Fruit fly (Drosophila melanogaster) whole organism, prepupa: ENCODE data around the gene ey.
A peak's percentile ranks its signal among the peaks of the same experiment; 100 is the strongest.

Source experiments
- Blimp-1 ChIP-seq: fragments of 200-800 bp; sonication (Bioruptor generic); optimal IDR thresholded peaks from 3 replicates; lab custom pipeline; 2017; ENCODE audit warnings: missing biosample characterization, missing genetic modification characterization, mild to moderate bottlenecking, moderate library complexity, missing genetic modification reagents
- CG10631 ChIP-seq: fragments of 200-800 bp; sonication (Bioruptor generic); optimal IDR thresholded peaks from 2 replicates; lab custom pipeline; 2016; ENCODE audit warnings: missing biosample characterization, missing genetic modification characterization
- CG11294 ChIP-seq: fragments of 200-800 bp; sonication (Bioruptor generic); IDR thresholded peaks from 2 replicates; pipeline ENCODE4 v1.3.6; 2022; ENCODE audit warnings: missing biosample characterization, missing genetic modification characterization
- CG11762 ChIP-seq: fragments of 200-800 bp; sonication (Bioruptor generic); optimal IDR thresholded peaks from 3 replicates; lab custom pipeline; 2016; ENCODE audit warnings: missing biosample characterization, missing genetic modification characterization; ENCODE audit not compliant: insufficient read depth
- CG11902 ChIP-seq: fragments of 200-800 bp; sonication (Bioruptor generic); optimal IDR thresholded peaks from 3 replicates; lab custom pipeline; 2016; ENCODE audit warnings: missing biosample characterization, missing genetic modification characterization
- CG1621 ChIP-seq: fragments of 200-800 bp; sonication (Bioruptor generic); optimal IDR thresholded peaks from 3 replicates; lab custom pipeline; 2018; ENCODE audit warnings: missing biosample characterization, mild to moderate bottlenecking, missing genetic modification characterization
- CG31627 ChIP-seq: fragments of 200-800 bp; sonication (Bioruptor generic); optimal IDR thresholded peaks from 3 replicates; lab custom pipeline; 2016; ENCODE audit warnings: missing biosample characterization, missing genetic modification characterization
- CG32006 ChIP-seq: fragments of 200-800 bp; sonication (Bioruptor generic); optimal IDR thresholded peaks from 3 replicates; lab custom pipeline; 2017; ENCODE audit warnings: missing biosample characterization, mild to moderate bottlenecking, missing genetic modification characterization
- CG34406 ChIP-seq: fragments of 200-800 bp; sonication (Bioruptor generic); optimal IDR thresholded peaks from 3 replicates; lab custom pipeline; 2016; ENCODE audit warnings: missing biosample characterization, missing genetic modification characterization
- CG6792 ChIP-seq: fragments of 200-800 bp; sonication (Bioruptor generic); optimal IDR thresholded peaks from 3 replicates; lab custom pipeline; 2016; ENCODE audit warnings: missing biosample characterization, missing genetic modification characterization
- CG6808 ChIP-seq: fragments of 200-800 bp; sonication (Bioruptor generic); optimal IDR thresholded peaks from 3 replicates; lab custom pipeline; 2017; ENCODE audit warnings: missing biosample characterization, missing genetic modification characterization, mild to moderate bottlenecking, moderate library complexity, missing genetic modification reagents
- CG7368 ChIP-seq: fragments of 200-800 bp; sonication (Bioruptor generic); optimal IDR thresholded peaks from 3 replicates; lab custom pipeline; 2016; ENCODE audit warnings: missing biosample characterization, missing genetic modification characterization
- CG8319 ChIP-seq: fragments of 200-800 bp; sonication (Bioruptor generic); optimal IDR thresholded peaks from 3 replicates; lab custom pipeline; 2016; ENCODE audit warnings: missing biosample characterization, missing genetic modification characterization
- Eip78C ChIP-seq: fragments of 200-800 bp; sonication (Bioruptor generic); peaks from one replicate; lab custom pipeline; 2016; ENCODE audit warnings: missing biosample characterization, missing genetic modification characterization
- Ets96B ChIP-seq: fragments of 200-800 bp; optimal IDR thresholded peaks from 2 replicates; lab custom pipeline; 2019; ENCODE audit warnings: missing biosample characterization, mild to moderate bottlenecking, missing genetic modification characterization, moderate library complexity
- Hr38 ChIP-seq: sonication (Bioruptor generic); optimal IDR thresholded peaks from 2 replicates; lab custom pipeline; 2016; ENCODE audit warnings: missing biosample characterization, missing genetic modification characterization
- Hr39 ChIP-seq: fragments of 200-800 bp; sonication (Bioruptor generic); optimal IDR thresholded peaks from 2 replicates; lab custom pipeline; 2016; ENCODE audit warnings: missing biosample characterization, missing genetic modification characterization
- Lpt ChIP-seq: fragments of 200-800 bp; sonication (Bioruptor generic); optimal IDR thresholded peaks from 3 replicates; lab custom pipeline; 2016; ENCODE audit warnings: missing biosample characterization, missing genetic modification characterization
- Met ChIP-seq: fragments of 200-800 bp; sonication (Bioruptor generic); optimal IDR thresholded peaks from 3 replicates; lab custom pipeline; 2016; ENCODE audit warnings: missing biosample characterization, missing genetic modification characterization
- acj6 ChIP-seq: fragments of 200-800 bp; sonication (Bioruptor generic); optimal IDR thresholded peaks from 3 replicates; lab custom pipeline; 2016; ENCODE audit warnings: missing biosample characterization, missing genetic modification characterization
- cyc ChIP-seq: fragments of 200-800 bp; sonication (Bioruptor generic); optimal IDR thresholded peaks from 3 replicates; lab custom pipeline; 2016; ENCODE audit warnings: missing biosample characterization, missing genetic modification characterization
- dsx ChIP-seq: fragments of 200-800 bp; optimal IDR thresholded peaks from 3 replicates; lab custom pipeline; 2019; ENCODE audit warnings: missing biosample characterization, mild to moderate bottlenecking, missing genetic modification characterization, moderate library complexity; ENCODE audit not compliant: poor library complexity, severe bottlenecking
- eg ChIP-seq: fragments of 200-800 bp; sonication (Bioruptor generic); IDR thresholded peaks from 3 replicates; pipeline ENCODE4 v1.3.6; 2022; ENCODE audit warnings: missing biosample characterization, missing genetic modification characterization
- fd59A ChIP-seq: fragments of 200-800 bp; sonication (Bioruptor generic); optimal IDR thresholded peaks from 2 replicates; lab custom pipeline; 2017; ENCODE audit warnings: missing biosample characterization, mild to moderate bottlenecking, missing genetic modification characterization, missing genetic modification reagents
- fd85E ChIP-seq: fragments of 200-800 bp; sonication (Bioruptor generic); optimal IDR thresholded peaks from 3 replicates; lab custom pipeline; 2016; ENCODE audit warnings: missing biosample characterization, missing genetic modification characterization
- fkh ChIP-seq: fragments of 200-800 bp; sonication (Bioruptor generic); optimal IDR thresholded peaks from 3 replicates; lab custom pipeline; 2017; ENCODE audit warnings: missing biosample characterization, mild to moderate bottlenecking, missing genetic modification characterization, moderate library complexity
- net ChIP-seq: fragments of 200-800 bp; sonication (Bioruptor generic); optimal IDR thresholded peaks from 3 replicates; lab custom pipeline; 2016; ENCODE audit warnings: missing biosample characterization, missing genetic modification characterization
- ss ChIP-seq, 2 experiments: fragments of 200-800 bp; sonication (Bioruptor generic); optimal IDR thresholded peaks; 2 replicates in 1 of 2; 3 replicates in 1 of 2; lab custom pipeline; 2017 to 2018; ENCODE audit warnings: mild to moderate bottlenecking in 2 of 2, missing biosample characterization in 2 of 2, missing genetic modification characterization in 2 of 2, moderate library complexity in 1 of 2
- svp ChIP-seq: fragments of 200-800 bp; sonication (Bioruptor generic); peaks from one replicate; lab custom pipeline; 2016; ENCODE audit warnings: missing biosample characterization, missing genetic modification characterization
- topi ChIP-seq: fragments of 200-800 bp; sonication (Bioruptor generic); optimal IDR thresholded peaks from 3 replicates; lab custom pipeline; 2016; ENCODE audit warnings: missing biosample characterization, missing genetic modification characterization

The ey gene

DNA sequence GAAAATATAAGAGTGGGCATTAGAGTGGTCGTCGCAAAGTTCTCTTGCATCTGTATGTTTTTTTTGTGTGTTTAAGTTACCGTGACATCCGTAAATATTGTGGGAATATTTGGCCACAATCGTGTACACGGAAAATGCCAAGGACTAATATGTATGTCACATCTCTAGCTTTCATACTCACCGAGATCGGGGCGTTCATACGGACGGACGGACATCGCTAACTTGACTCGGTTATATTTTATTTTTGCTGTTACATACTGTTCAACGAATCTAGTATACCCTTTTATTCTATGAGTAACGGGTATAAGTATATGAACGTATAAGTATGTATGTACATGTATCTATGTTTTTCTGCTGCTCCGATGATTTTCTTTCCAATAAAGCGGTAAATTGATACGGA lies 12.2 kb downstream of the ey start:
- no peak for TF ChIP-seq CG32006

DNA sequence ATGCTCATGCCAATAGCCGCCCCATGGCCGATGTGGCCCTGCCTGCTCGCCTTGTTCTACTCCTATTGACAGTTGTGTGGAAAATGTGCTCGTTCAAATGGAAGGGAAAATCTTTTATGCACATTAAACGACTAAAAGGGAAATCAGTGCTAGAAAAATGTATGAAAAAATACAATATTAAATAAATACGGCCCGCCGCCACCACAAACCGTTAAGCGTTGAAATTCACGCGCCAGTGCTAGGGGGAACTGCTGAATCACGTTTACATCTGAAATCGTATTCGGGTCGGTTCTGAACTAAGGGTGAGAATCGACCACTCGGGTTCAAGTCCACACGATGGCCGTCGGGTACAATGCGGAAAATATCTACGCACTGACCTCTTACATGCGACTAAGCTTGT lies 15.4 kb downstream of the ey start:
- no peak for TF ChIP-seq CG6808 (GFP tag; lab: Kevin White, UChicago)
- TF ChIP-seq Met (GFP tag; lab: Kevin White, UChicago) = no peak
- peak; percentile 39 for TF ChIP-seq svp (GFP tag; lab: Kevin White, UChicago)

DNA sequence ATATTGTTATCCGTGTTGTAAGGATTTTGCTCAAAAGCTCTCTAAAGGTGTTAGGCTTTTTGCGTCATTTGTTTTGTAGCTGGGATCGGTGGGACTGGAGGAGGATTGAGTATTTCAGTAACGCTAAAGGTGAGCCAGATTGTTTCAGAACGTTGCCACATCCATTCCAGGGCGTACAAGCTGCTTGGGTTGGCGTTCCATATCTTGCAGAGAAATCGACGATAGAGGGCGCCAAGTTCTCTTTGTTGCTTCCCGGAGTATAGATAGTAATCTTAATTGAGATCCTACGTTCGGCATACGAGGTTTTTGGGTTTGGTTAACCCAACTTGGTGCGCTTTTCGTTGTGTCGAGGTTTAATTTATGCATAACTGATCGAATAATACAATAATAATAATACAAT lies 21.1 kb downstream of the ey start:
- no peak for TF ChIP-seq CG11902 (GFP tag; lab: Kevin White, UChicago)
- TF ChIP-seq ss (GFP tag; optimal IDR thresholded peaks at IDR 0.05; lab: Kevin White, UChicago) = no peak

DNA sequence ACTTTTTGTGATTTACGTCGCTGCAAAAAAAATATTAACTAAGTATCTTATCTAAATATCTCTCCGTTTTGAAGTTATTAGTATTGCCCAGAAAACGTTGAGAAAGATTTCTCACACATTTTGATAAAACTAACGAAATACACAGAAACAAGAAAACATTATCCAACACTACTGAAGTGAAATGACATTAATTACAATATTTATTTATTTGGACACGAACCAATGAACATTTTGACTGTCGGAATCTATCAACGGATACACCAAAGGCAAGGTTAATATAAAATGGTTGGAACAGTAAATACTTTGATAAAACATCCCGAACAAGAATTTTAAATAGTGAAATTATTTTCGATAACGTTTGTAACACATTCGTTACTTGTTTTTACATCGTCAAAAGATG lies 24.3 kb downstream of the ey start:
- TF ChIP-seq fd59A (GFP tag; lab: Kevin White, UChicago) (no peak), svp (GFP tag; lab: Kevin White, UChicago) (peak; percentile 6), CG34406 (GFP tag; lab: Kevin White, UChicago) (no peak), cyc (GFP tag; lab: Kevin White, UChicago) (no peak), fkh (no peak), CG11762 (no peak)

DNA sequence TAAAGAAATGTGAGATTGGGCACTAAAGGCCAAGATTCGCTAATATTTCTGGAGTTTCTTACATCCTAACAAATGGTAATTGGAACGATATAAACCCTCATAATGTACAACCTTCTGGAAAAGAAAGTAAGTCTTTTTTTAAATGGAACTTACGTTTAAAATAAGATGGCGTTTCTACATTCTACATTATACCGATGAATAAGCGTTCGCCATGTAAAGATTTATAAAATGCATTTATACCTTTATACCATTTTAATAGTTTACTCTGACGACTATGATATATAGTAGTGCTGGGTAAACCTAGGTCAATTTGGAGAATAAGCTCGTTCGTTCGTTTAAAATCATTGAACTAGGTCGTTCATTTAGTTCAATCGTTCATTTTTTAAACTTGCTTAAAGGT lies 24.8 kb downstream of the ey start:
- no peak for TF ChIP-seq fkh
- TF ChIP-seq svp (GFP tag; lab: Kevin White, UChicago) = no peak
- no peak for TF ChIP-seq CG6792 (GFP tag; lab: Kevin White, UChicago)
- TF ChIP-seq CG31627 (GFP tag; lab: Kevin White, UChicago) = no peak
- TF ChIP-seq CG34406 (GFP tag; lab: Kevin White, UChicago) = no peak
- TF ChIP-seq net = no peak
- no peak for TF ChIP-seq CG11762
- no peak for TF ChIP-seq dsx (GFP tag; lab: Kevin White, UChicago)
- TF ChIP-seq topi = no peak
- TF ChIP-seq CG11902 (GFP tag; lab: Kevin White, UChicago) = no peak
- TF ChIP-seq CG7368 (GFP tag; lab: Kevin White, UChicago) = no peak
- TF ChIP-seq CG32006 = no peak
- no peak for TF ChIP-seq CG10631 (GFP tag; lab: Kevin White, UChicago)
- TF ChIP-seq Eip78C (GFP tag; lab: Kevin White, UChicago) = no peak
- no peak for TF ChIP-seq Blimp-1
- TF ChIP-seq CG8319 = no peak

DNA sequence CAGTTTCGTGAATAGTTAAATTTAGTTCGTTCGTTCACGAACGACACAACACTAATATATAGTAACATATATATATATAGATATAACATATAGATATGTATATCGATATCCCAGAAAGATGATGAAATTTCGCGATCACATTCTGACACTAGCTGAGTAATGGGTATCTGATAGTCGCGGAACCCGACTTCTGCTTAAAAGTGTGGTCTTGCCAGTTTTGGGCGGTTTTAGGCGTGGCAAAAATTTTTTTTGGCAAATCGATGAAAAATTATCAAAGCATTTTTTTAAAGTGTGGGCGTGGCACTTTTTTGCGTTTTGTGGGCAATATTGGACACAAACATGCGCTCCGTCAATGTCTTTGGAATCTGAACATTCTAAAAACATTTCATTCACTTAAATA lies 25.4 kb downstream of the ey start:
- TF ChIP-seq fd59A (GFP tag; lab: Kevin White, UChicago) (no peak), Ets96B (no peak), CG34406 (GFP tag; lab: Kevin White, UChicago) (no peak), CG11762 (no peak)

DNA sequence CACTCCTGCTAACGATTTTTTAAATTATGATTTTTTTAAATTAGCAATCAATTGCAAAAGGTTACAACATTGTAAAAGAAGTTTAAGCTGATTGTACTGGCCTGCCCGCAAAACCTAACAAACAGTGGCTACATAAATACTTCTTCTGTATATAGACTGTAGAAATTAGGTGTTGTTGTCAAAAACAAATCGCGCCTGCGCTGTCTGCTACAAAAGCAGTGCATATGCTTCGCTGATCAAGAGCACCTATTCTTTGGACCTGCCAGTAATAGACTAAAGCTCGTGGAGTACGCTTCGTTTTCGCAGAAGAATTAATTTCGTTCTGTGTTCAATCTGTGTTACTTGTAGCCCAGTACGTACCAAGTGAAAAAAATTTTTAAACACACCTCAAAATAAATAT lies 26.7 kb downstream of the ey start, which contains the start of gene bt:
Gene bt (plus strand): TSS at position 261 of the 400 bp plus-strand sequence.
- TF ChIP-seq CG6808 (GFP tag; lab: Kevin White, UChicago) (no peak), CG11294 (GFP tag; lab: Robert Waterston, UW) (no peak), Hr39 (GFP tag; lab: Kevin White, UChicago) (no peak), ss (GFP tag; optimal IDR thresholded peaks at IDR 0.05; lab: Kevin White, UChicago) (no peak), fd85E (GFP tag; lab: Kevin White, UChicago) (no peak), eg (GFP tag; lab: Robert Waterston, UW) (no peak), Ets96B (no peak), CG1621 (tag; lab: Kevin White, UChicago) (no peak), dsx (GFP tag; lab: Kevin White, UChicago) (no peak), acj6 (GFP tag; lab: Kevin White, UChicago) (no peak), Hr38 (no peak), net (no peak), Lpt (GFP tag; lab: Kevin White, UChicago) (no peak)
